Worm (Caenorhabditis elegans) whole organism, mixed stage, embryonic: ENCODE measurements around the gene Y41C4A.32.

Experiments
- M03D4.4 ChIP-seq: sonication (generic microtip); optimal IDR thresholded peaks from 2 replicates; lab custom pipeline; 2017; ENCODE audit warnings: mild to moderate bottlenecking, missing genetic modification characterization, missing compliant biosample characterization
- bed-3 ChIP-seq: fragments of 200-800 bp; sonication (Bioruptor generic); optimal IDR thresholded peaks from 3 replicates; lab custom pipeline; 2018; ENCODE audit warnings: mild to moderate bottlenecking, missing genetic modification characterization, moderate library complexity, missing compliant biosample characterization
- blmp-1 ChIP-seq: fragments of 150-350 bp; optimal IDR thresholded peaks from 2 replicates; lab custom pipeline; 2014; ENCODE audit warnings: missing biosample characterization, missing genetic modification characterization
- ceh-39 ChIP-seq: fragments of 150-350 bp; optimal IDR thresholded peaks from 2 replicates; lab custom pipeline; 2014; ENCODE audit warnings: missing biosample characterization, missing genetic modification characterization
- ceh-43 ChIP-seq: fragments of 200-800 bp; sonication (Bioruptor generic); optimal IDR thresholded peaks from 2 replicates; lab custom pipeline; 2018; ENCODE audit warnings: mild to moderate bottlenecking, missing genetic modification characterization, moderate library complexity, missing compliant biosample characterization
- ceh-83 ChIP-seq: fragments of 200-800 bp; sonication (Bioruptor generic); optimal IDR thresholded peaks from 2 replicates; lab custom pipeline; 2018; ENCODE audit warnings: mild to moderate bottlenecking, missing genetic modification characterization, missing compliant biosample characterization
- ces-1 ChIP-seq: fragments of 150-350 bp; optimal IDR thresholded peaks from 2 replicates; lab custom pipeline; 2014; ENCODE audit warnings: missing biosample characterization, missing genetic modification reagents, missing genetic modification characterization
- cnd-1 ChIP-seq: fragments of 200-800 bp; sonication (Bioruptor generic); optimal IDR thresholded peaks from 2 replicates; lab custom pipeline; 2018; ENCODE audit warnings: mild to moderate bottlenecking, missing genetic modification characterization, missing compliant biosample characterization
- elt-1 ChIP-seq: sonication (generic microtip); optimal IDR thresholded peaks from 2 replicates; lab custom pipeline; 2017; ENCODE audit warnings: missing genetic modification characterization, mild to moderate bottlenecking, missing compliant biosample characterization, antibody characterized with exemption, moderate library complexity, borderline replicate concordance; ENCODE audit not compliant: insufficient read depth
- elt-3 ChIP-seq: fragments of 150-350 bp; optimal IDR thresholded peaks from 2 replicates; lab custom pipeline; 2014; ENCODE audit warnings: missing biosample characterization, missing genetic modification characterization
- flh-1 ChIP-seq: fragments of 200-800 bp; sonication (Bioruptor generic); optimal IDR thresholded peaks from 2 replicates; lab custom pipeline; 2018; ENCODE audit warnings: mild to moderate bottlenecking, missing genetic modification characterization, moderate library complexity, missing compliant biosample characterization
- ham-2 ChIP-seq: fragments of 200-800 bp; sonication (Bioruptor generic); optimal IDR thresholded peaks from 2 replicates; lab custom pipeline; 2018; ENCODE audit warnings: mild to moderate bottlenecking, missing genetic modification characterization, missing compliant biosample characterization
- hlh-1 ChIP-seq: fragments of 150-350 bp; optimal IDR thresholded peaks from 2 replicates; lab custom pipeline; 2014; ENCODE audit warnings: missing biosample characterization, missing genetic modification reagents, missing genetic modification characterization
- lin-13 ChIP-seq: fragments of 150-350 bp; optimal IDR thresholded peaks from 2 replicates; lab custom pipeline; 2014; ENCODE audit warnings: missing biosample characterization, missing genetic modification characterization
- lin-32 ChIP-seq: fragments of 200-800 bp; sonication (Bioruptor generic); optimal IDR thresholded peaks from 2 replicates; lab custom pipeline; 2018; ENCODE audit warnings: mild to moderate bottlenecking, missing genetic modification characterization, missing compliant biosample characterization
- lsy-2 ChIP-seq: fragments of 150-350 bp; optimal IDR thresholded peaks from 2 replicates; lab custom pipeline; 2014; ENCODE audit warnings: missing biosample characterization, missing genetic modification characterization
- mab-5 ChIP-seq: fragments of 150-350 bp; optimal IDR thresholded peaks from 2 replicates; lab custom pipeline; 2014; ENCODE audit warnings: missing biosample characterization, missing genetic modification characterization
- mep-1 ChIP-seq: fragments of 150-350 bp; optimal IDR thresholded peaks from 2 replicates; lab custom pipeline; 2017; ENCODE audit warnings: missing biosample characterization, missing genetic modification reagents, missing genetic modification characterization, inconsistent platforms
- mls-2 ChIP-seq: sonication (generic microtip); optimal IDR thresholded peaks from 2 replicates; lab custom pipeline; 2016; ENCODE audit warnings: mild to moderate bottlenecking, missing genetic modification characterization, moderate library complexity, missing compliant biosample characterization
- nhr-12 ChIP-seq: fragments of 150-350 bp; optimal IDR thresholded peaks from 2 replicates; lab custom pipeline; 2014; ENCODE audit warnings: missing biosample characterization, missing genetic modification characterization
- nhr-2 ChIP-seq: fragments of 150-350 bp; optimal IDR thresholded peaks from 2 replicates; lab custom pipeline; 2014; ENCODE audit warnings: missing biosample characterization, missing genetic modification characterization
- nhr-237 ChIP-seq: fragments of 150-350 bp; optimal IDR thresholded peaks from 2 replicates; lab custom pipeline; 2014; ENCODE audit warnings: missing biosample characterization, missing genetic modification characterization
- nhr-28 ChIP-seq: fragments of 150-350 bp; optimal IDR thresholded peaks from 2 replicates; lab custom pipeline; 2014; ENCODE audit warnings: missing biosample characterization, missing genetic modification characterization
- nhr-76 ChIP-seq: sonication (generic microtip); optimal IDR thresholded peaks from 2 replicates; lab custom pipeline; 2017; ENCODE audit warnings: missing biosample characterization, missing genetic modification characterization
- pha-4 ChIP-seq: fragments of 150-350 bp; optimal IDR thresholded peaks from 2 replicates; lab custom pipeline; 2018; ENCODE audit warnings: missing biosample characterization, missing genetic modification reagents, missing genetic modification characterization
- sem-2 ChIP-seq: fragments of 200-800 bp; sonication (Bioruptor generic); optimal IDR thresholded peaks from 2 replicates; lab custom pipeline; 2018; ENCODE audit warnings: mild to moderate bottlenecking, missing genetic modification characterization, missing compliant biosample characterization
- snpc-4 ChIP-seq: fragments of 150-350 bp; optimal IDR thresholded peaks from 2 replicates; lab custom pipeline; 2014; ENCODE audit warnings: missing biosample characterization, missing genetic modification characterization
- sptf-1 ChIP-seq: sonication (generic microtip); optimal IDR thresholded peaks from 2 replicates; lab custom pipeline; 2017; ENCODE audit warnings: mild to moderate bottlenecking, missing genetic modification characterization, moderate library complexity, missing compliant biosample characterization
- tbx-8 ChIP-seq: fragments of 200-800 bp; sonication (Bioruptor generic); optimal IDR thresholded peaks from 2 replicates; lab custom pipeline; 2018; ENCODE audit warnings: mild to moderate bottlenecking, missing genetic modification characterization, moderate library complexity, missing compliant biosample characterization
- unc-120 ChIP-seq: sonication (generic microtip); optimal IDR thresholded peaks from 2 replicates; lab custom pipeline; 2017; ENCODE audit warnings: missing genetic modification characterization, missing compliant biosample characterization; ENCODE audit not compliant: poor library complexity, severe bottlenecking
- unc-39 ChIP-seq: fragments of 150-350 bp; optimal IDR thresholded peaks from 2 replicates; lab custom pipeline; 2014; ENCODE audit warnings: missing biosample characterization, missing genetic modification characterization
- unc-62 ChIP-seq: fragments of 150-350 bp; optimal IDR thresholded peaks from 2 replicates; lab custom pipeline; 2014; ENCODE audit warnings: missing biosample characterization, missing genetic modification reagents, missing genetic modification characterization
- zip-8 ChIP-seq: fragments of 150-350 bp; optimal IDR thresholded peaks from 2 replicates; lab custom pipeline; 2014; ENCODE audit warnings: missing biosample characterization, missing genetic modification characterization
- ztf-11 ChIP-seq: fragments of 150-350 bp; optimal IDR thresholded peaks from 2 replicates; lab custom pipeline; 2014; ENCODE audit warnings: missing biosample characterization, missing genetic modification characterization

Y41C4A.32 gene

ce11 chrIII:11731491-11731890 lies 10.0 kb downstream of the Y41C4A.32 start:
- TF ChIP-seq sem-2 (no peak), zip-8 (tag; lab: Kevin White, UChicago) (no peak), lsy-2 (tag; lab: Kevin White, UChicago) (no peak), blmp-1 (tag; lab: Kevin White, UChicago) (no peak), nhr-76 (tag; lab: Kevin White, UChicago) (no peak), lin-32 (GFP tag; lab: Kevin White, UChicago) (no peak)
- TF ChIP-seq, all 35 proteins: peak for 0

DNA sequence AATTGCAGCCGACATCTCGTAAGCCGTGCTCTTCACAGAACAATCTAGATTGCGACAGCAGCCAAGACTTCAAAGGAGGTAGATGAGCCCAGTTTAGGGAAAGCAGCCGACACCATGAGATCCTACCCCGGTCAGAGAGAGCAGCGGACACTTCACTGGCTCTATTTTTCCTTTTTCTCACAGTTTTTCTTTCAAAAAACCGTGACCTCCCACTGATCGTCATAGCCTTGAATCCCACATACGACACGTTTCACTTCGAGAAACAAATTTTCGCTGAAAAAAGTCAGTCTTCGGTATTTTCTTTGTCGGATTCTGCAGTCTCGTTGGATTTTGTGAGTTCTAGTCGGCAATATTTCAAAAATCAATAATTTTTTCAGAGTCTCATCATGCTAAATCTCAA lies 10.6 kb downstream of the Y41C4A.32 start, which contains the start of gene Y41C4A.21:
Gene Y41C4A.21 (plus strand): TSS at position 301 of the 400 bp plus-strand sequence.
- no peak for TF ChIP-seq nhr-12
- TF ChIP-seq ztf-11 (tag; lab: Kevin White, UChicago), result no peak
- TF ChIP-seq ceh-39, result no peak
- no peak for TF ChIP-seq mab-5 (tag; lab: Kevin White, UChicago)
- no peak for TF ChIP-seq bed-3
- no peak for TF ChIP-seq ceh-83 (GFP tag; lab: Kevin White, UChicago)
- TF ChIP-seq cnd-1 (tag; lab: Kevin White, UChicago), result no peak
- no peak for TF ChIP-seq lin-32 (GFP tag; lab: Kevin White, UChicago)
- no peak for TF ChIP-seq pha-4 (tag; lab: Kevin White, UChicago)
- no peak for TF ChIP-seq sptf-1 (tag; lab: Kevin White, UChicago)
- TF ChIP-seq sem-2, result no peak
- TF ChIP-seq ces-1 (GFP tag; lab: Kevin White, UChicago), result no peak
- no peak for TF ChIP-seq mls-2 (tag; lab: Kevin White, UChicago)
- TF ChIP-seq unc-39, result no peak

- TF ChIP-seq nhr-12 (no peak), unc-62 (GFP tag; lab: Kevin White, UChicago) (no peak), ceh-43 (no peak), ces-1 (GFP tag; lab: Kevin White, UChicago) (no peak), snpc-4 (tag; lab: Kevin White, UChicago) (no peak), nhr-28 (tag; lab: Kevin White, UChicago) (no peak), zip-8 (tag; lab: Kevin White, UChicago) (no peak), mep-1 (tag; lab: Kevin White, UChicago) (no peak)
Measured at ce11 chrIII:11732943-11733342, 11.4 kb downstream of the Y41C4A.32 start.

ce11 chrIII:11737527-11737926 lies 16.0 kb downstream of the Y41C4A.32 start, which contains the start of gene sup-1:
TSS of gene sup-1 (minus strand) at chrIII:11737627.
- TF ChIP-seq nhr-28 (tag; lab: Kevin White, UChicago), result no peak
- no peak for TF ChIP-seq lin-13 (tag; lab: Kevin White, UChicago)
- TF ChIP-seq nhr-237 (tag; lab: Kevin White, UChicago), result no peak
- no peak for TF ChIP-seq lin-32 (GFP tag; lab: Kevin White, UChicago)
- TF ChIP-seq blmp-1 (tag; lab: Kevin White, UChicago), result no peak
- no peak for TF ChIP-seq M03D4.4
- TF ChIP-seq ham-2 (GFP tag; lab: Kevin White, UChicago), result no peak
- TF ChIP-seq nhr-2 (tag; lab: Kevin White, UChicago), result no peak
- no peak for TF ChIP-seq elt-1 (tag; lab: Kevin White, UChicago)
- TF ChIP-seq sptf-1 (tag; lab: Kevin White, UChicago), result no peak
- TF ChIP-seq unc-39, result no peak
- no peak for TF ChIP-seq nhr-12
- TF ChIP-seq, all 35 proteins: peak for 0

- TF ChIP-seq tbx-8 (GFP tag; lab: Kevin White, UChicago) (no peak), ces-1 (GFP tag; lab: Kevin White, UChicago) (peak; percentile 31), hlh-1 (tag; lab: Kevin White, UChicago) (no peak)
Measured at ce11 chrIII:11738482-11738881, 17.0 kb downstream of the Y41C4A.32 start.

DNA sequence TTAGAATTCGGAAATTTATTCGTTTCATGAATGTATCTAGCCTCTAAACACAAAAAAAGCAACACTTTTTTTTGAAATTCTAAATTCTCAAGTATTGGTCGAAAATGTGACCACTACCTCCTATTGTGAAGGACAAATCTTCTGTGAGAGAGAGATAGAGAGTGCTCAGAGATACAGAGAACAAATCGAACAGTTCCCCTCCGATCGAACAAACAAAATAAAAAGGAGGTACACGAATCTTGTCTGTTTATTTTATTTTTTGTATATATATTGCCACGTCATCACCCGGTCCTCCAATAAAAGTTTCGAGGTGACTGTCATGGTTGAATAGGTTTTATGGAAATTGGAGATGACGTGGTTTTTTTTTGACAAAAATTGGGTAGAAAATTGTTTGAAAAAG lies 19.4 kb downstream of the Y41C4A.32 start:
- TF ChIP-seq lin-13 (tag; lab: Kevin White, UChicago) (no peak), bed-3 (no peak), pha-4 (tag; lab: Kevin White, UChicago) (no peak), elt-3 (tag; lab: Kevin White, UChicago) (no peak), sptf-1 (tag; lab: Kevin White, UChicago) (no peak), nhr-12 (no peak), lin-32 (GFP tag; lab: Kevin White, UChicago) (no peak), nhr-28 (tag; lab: Kevin White, UChicago) (no peak), hlh-1 (tag; lab: Kevin White, UChicago) (no peak), blmp-1 (tag; lab: Kevin White, UChicago) (no peak), unc-120 (tag; lab: Kevin White, UChicago) (no peak), mls-2 (tag; lab: Kevin White, UChicago) (no peak), M03D4.4 (no peak), ztf-11 (tag; lab: Kevin White, UChicago) (no peak), ceh-83 (GFP tag; lab: Kevin White, UChicago) (no peak), snpc-4 (tag; lab: Kevin White, UChicago) (no peak), flh-1 (GFP tag; lab: Kevin White, UChicago) (no peak), unc-62 (GFP tag; lab: Kevin White, UChicago) (no peak), cnd-1 (tag; lab: Kevin White, UChicago) (no peak), unc-39 (no peak)
